Worm (Caenorhabditis elegans): ENCODE data around the gene K10H10.12.

Gene K10H10.12

DNA sequence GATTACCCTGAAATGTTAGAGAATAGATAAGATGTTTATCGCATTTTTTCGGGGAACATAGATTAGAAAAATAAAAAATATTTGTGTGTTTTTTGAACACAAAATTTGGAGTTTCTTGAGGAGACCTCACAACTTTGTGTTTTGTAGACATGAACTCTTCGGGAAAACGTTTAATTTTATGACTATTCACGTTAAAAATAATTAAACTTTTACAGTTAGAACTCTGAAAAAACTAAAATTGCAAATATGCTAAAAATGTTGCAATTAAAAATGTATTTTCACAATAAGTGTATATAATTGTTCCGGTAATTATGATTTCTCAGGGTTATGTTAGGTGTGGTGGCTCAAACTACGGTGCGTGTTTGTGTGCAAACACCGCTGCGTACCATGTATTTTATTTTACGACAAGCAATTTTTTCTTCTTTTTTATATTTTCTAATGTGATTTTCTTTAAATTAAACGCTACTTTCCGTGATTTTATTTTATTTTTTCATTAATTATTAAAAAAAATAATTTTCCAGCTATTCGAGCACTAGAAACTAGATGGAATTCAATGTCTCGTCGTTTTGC, 22.2 kb upstream of the K10H10.12 start, which contains the start of the genes F57C2.5 and spat-1 (continued):
- TF ChIP-seq efl-3 (GFP tag; optimal IDR thresholded peaks at IDR 0.05): no peak
- peak; percentile 69 for TF ChIP-seq nhr-19 (GFP tag; conservative IDR thresholded peaks at IDR 0.05)
- TF ChIP-seq xbp-1 (tag; optimal IDR thresholded peaks at IDR 0.05): peak; percentile 65
- peak; percentile 61 for TF ChIP-seq lin-13 (GFP tag; optimal IDR thresholded peaks at IDR 0.05)
- TF ChIP-seq zag-1 (tag; optimal IDR thresholded peaks at IDR 0.05): no peak
- peak; percentile 89 for TF ChIP-seq vab-15 (tag; optimal IDR thresholded peaks at IDR 0.05)
- peak; percentile 81 for TF ChIP-seq nhr-20 (tag; optimal IDR thresholded peaks at IDR 0.05)
- no peak for TF ChIP-seq ztf-4 (tag; optimal IDR thresholded peaks at IDR 0.05)
- TF ChIP-seq ztf-11 (tag; optimal IDR thresholded peaks at IDR 0.05): peak in 1 of 2 experiments; percentile 73
- peak; percentile 81 for TF ChIP-seq lir-3 (tag; optimal IDR thresholded peaks at IDR 0.05; ENCODE audit: poor library complexity)
- TF ChIP-seq skn-1 (tag; optimal IDR thresholded peaks at IDR 0.05): peak; percentile 30
- no peak for TF ChIP-seq unc-30 (tag; optimal IDR thresholded peaks at IDR 0.05)
- peak; percentile 71 for TF ChIP-seq tbx-2 (tag; optimal IDR thresholded peaks at IDR 0.05)
- TF ChIP-seq unc-130 (tag; optimal IDR thresholded peaks at IDR 0.05): peak; percentile 93
- peak; percentile 68 for TF ChIP-seq sox-4 (tag; optimal IDR thresholded peaks at IDR 0.05)
- no peak for TF ChIP-seq egl-27 (tag; optimal IDR thresholded peaks at IDR 0.05)
- peak; percentile 86 for TF ChIP-seq nhr-71 (tag; optimal IDR thresholded peaks at IDR 0.05)
- TF ChIP-seq F16B12.6 (tag; optimal IDR thresholded peaks at IDR 0.05): peak; percentile 84
- peak; percentile 88 for TF ChIP-seq C16A3.4 (tag; optimal IDR thresholded peaks at IDR 0.05)
- TF ChIP-seq elt-2 (tag; optimal IDR thresholded peaks at IDR 0.05): peak; percentile 67
- TF ChIP-seq fkh-8 (tag; optimal IDR thresholded peaks at IDR 0.05): peak; percentile 88
- TF ChIP-seq dpl-1 (GFP tag; optimal IDR thresholded peaks at IDR 0.05): peak; percentile 56 to 68 (median 61)
- peak; percentile 73 for TF ChIP-seq efl-1 (optimal IDR thresholded peaks at IDR 0.05)
- TF ChIP-seq efl-1 (GFP tag; optimal IDR thresholded peaks at IDR 0.05 in 1 of 2): peak; percentile 57 to 93
- peak; percentile 78 for TF ChIP-seq mep-1 (tag; optimal IDR thresholded peaks at IDR 0.05)
- peak; percentile 62 for TF ChIP-seq swsn-7 (tag; optimal IDR thresholded peaks at IDR 0.05)
- peak; percentile 24 for TF ChIP-seq egl-13 (tag; optimal IDR thresholded peaks at IDR 0.05)
- peak; percentile 60 to 79 for TF ChIP-seq lin-35 (GFP tag; optimal IDR thresholded peaks at IDR 0.05)
- TF ChIP-seq nhr-84 (tag; optimal IDR thresholded peaks at IDR 0.05): no peak
- no peak for TF ChIP-seq sptf-1 (tag; optimal IDR thresholded peaks at IDR 0.05)
- TF ChIP-seq mab-9 (GFP tag; IDR thresholded peaks at IDR 0.05): no peak
- TF ChIP-seq aly-2 (tag; optimal IDR thresholded peaks at IDR 0.05): peak; percentile 46
- peak; percentile 54 for TF ChIP-seq C04F5.9 (tag; optimal IDR thresholded peaks at IDR 0.05)
- no peak for TF ChIP-seq lin-39 (tag; optimal IDR thresholded peaks at IDR 0.05)
- peak; percentile 49 for TF ChIP-seq blmp-1 (tag; optimal IDR thresholded peaks at IDR 0.05)
- no peak for TF ChIP-seq sup-37 (GFP tag; optimal IDR thresholded peaks at IDR 0.05)
- peak; percentile 62 for TF ChIP-seq nhr-90 (tag; optimal IDR thresholded peaks at IDR 0.05; ENCODE audit: poor library complexity)
- peak; percentile 67 for TF ChIP-seq dsc-1 (tag; optimal IDR thresholded peaks at IDR 0.05)

DNA sequence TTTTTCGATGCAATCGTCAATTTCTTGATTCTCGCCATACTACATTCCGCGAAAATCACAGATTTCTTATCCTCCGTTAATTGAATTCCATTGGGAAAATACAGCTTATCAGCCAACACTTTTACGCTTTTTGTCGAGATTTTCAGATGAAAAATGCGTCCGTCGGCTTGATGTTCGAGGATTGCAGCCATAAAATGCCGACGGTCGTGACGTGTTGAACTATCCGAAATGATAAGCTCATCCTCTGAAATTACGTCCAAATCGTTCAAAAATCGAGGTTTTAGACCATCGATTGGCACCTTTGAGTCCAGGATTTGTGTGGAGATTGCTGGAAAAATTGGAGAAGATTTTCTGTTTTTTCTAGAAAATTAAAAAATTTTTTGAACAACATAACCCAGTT, 21.0 kb upstream of the K10H10.12 start:
- TF ChIP-seq dpl-1 (GFP tag; optimal IDR thresholded peaks at IDR 0.05) (no peak), efl-1 (optimal IDR thresholded peaks at IDR 0.05) (no peak), efl-1 (GFP tag; optimal IDR thresholded peaks at IDR 0.05 in 1 of 2) (peak in 1 of 2 experiments; percentile 57), lin-35 (GFP tag; optimal IDR thresholded peaks at IDR 0.05) (no peak), aly-2 (tag; optimal IDR thresholded peaks at IDR 0.05) (no peak), jun-1 (tag; optimal IDR thresholded peaks at IDR 0.05) (no peak)

DNA sequence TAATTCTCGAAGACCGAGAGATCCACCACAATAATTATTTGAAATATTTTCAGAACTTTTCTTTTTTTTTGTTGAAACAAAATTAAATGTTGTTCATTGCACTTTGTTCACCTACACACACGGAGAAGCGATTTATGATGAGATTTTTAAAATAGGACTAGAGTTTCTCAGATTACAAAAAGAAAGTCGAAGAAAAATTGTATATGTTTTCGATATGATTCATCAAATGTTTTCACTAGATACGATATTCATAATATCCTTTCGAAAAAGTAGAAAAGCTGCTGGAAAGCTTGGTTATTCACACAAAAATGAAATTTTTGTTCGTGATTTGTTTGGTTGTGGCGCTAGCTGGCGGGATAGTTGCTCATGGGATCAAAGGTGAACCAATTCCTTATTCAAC, 18.9 kb upstream of the K10H10.12 start, which contains the start of gene F57C2.4:
Gene F57C2.4, plus strand, starts transcription at position 301 of the 400 bp plus-strand sequence.
- TF ChIP-seq fkh-4 (tag; optimal IDR thresholded peaks at IDR 0.05; ENCODE audit: borderline replicate concordance) (no peak), ceh-88 (GFP tag; IDR thresholded peaks at IDR 0.05) (no peak), fkh-8 (tag; optimal IDR thresholded peaks at IDR 0.05) (no peak), dpl-1 (GFP tag; optimal IDR thresholded peaks at IDR 0.05) (no peak), unc-130 (tag; optimal IDR thresholded peaks at IDR 0.05) (no peak), snpc-4 (tag; optimal IDR thresholded peaks at IDR 0.05) (no peak), irx-1 (tag; optimal IDR thresholded peaks at IDR 0.05) (no peak)
